Fruit fly (Drosophila melanogaster): ENCODE results near the gene Cnx99A.
"Not testable (repeated sequence)": the region's sequence is repeated elsewhere in the genome, so short reads cannot be mapped to it uniquely, and the experiment has no call there.

The Cnx99A gene

dm6 chr3R:29319481-29320289, at the start of gene Cnx99A (continued):
- TF ChIP-seq sr (GFP tag; IDR thresholded peaks at IDR 0.05): peak; percentile 75; the same call in 2 of the 3 replicates
- peak; percentile 36 for TF ChIP-seq maf-S (GFP tag; optimal IDR thresholded peaks at IDR 0.05)
- TF ChIP-seq D (optimal IDR thresholded peaks at IDR 0.05): not testable (repeated sequence)
- TF ChIP-seq D (GFP tag; optimal IDR thresholded peaks at IDR 0.05): peak; percentile 52
- TF ChIP-seq sug (tag; optimal IDR thresholded peaks at IDR 0.05): peak; percentile 74
- peak; percentile 73 for TF ChIP-seq HHEX (GFP tag; optimal IDR thresholded peaks at IDR 0.05)
- TF ChIP-seq CG30403 (GFP tag; optimal IDR thresholded peaks at IDR 0.05): peak; percentile 89
- TF ChIP-seq croc (GFP tag; conservative IDR thresholded peaks at IDR 0.05): peak; percentile 61
- TF ChIP-seq peb (GFP tag; IDR thresholded peaks at IDR 0.05): peak; percentile 52; the same call in 1 of the 2 replicates
- peak; percentile 14 for TF ChIP-seq en (GFP tag; optimal IDR thresholded peaks at IDR 0.05)
- peak; percentile 68 for TF ChIP-seq Fer2 (tag; optimal IDR thresholded peaks at IDR 0.05)
- peak; percentile 64 for TF ChIP-seq CG15514 (GFP tag; optimal IDR thresholded peaks at IDR 0.05)
- TF ChIP-seq B-H1 (GFP tag; IDR thresholded peaks at IDR 0.05): peak; percentile 76
- TF ChIP-seq sd (tag; optimal IDR thresholded peaks at IDR 0.05): peak; percentile 32
- peak; percentile 48 for TF ChIP-seq CG3065 (GFP tag; optimal IDR thresholded peaks at IDR 0.05)
- TF ChIP-seq CG6854 (GFP tag; optimal IDR thresholded peaks at IDR 0.05): peak; percentile 45
- TF ChIP-seq twi (tag; optimal IDR thresholded peaks at IDR 0.05): peak; percentile 51
- TF ChIP-seq CG2120 (GFP tag; optimal IDR thresholded peaks at IDR 0.05): peak; percentile 83
- TF ChIP-seq CG11247 (GFP tag; IDR thresholded peaks at IDR 0.05): peak; percentile 84
- peak; percentile 93 for TF ChIP-seq CG32532 (GFP tag; IDR thresholded peaks at IDR 0.05)
- TF ChIP-seq CG12659 (GFP tag; optimal IDR thresholded peaks at IDR 0.05): peak; percentile 64
- TF ChIP-seq CG10147 (GFP tag; optimal IDR thresholded peaks at IDR 0.05): peak; percentile 51
- TF ChIP-seq CG9797 (GFP tag; optimal IDR thresholded peaks at IDR 0.05): peak; percentile 77
- TF ChIP-seq cato (GFP tag; optimal IDR thresholded peaks at IDR 0.05; ENCODE audit: borderline replicate concordance): peak; percentile 55
- TF ChIP-seq CG5953 (GFP tag; IDR thresholded peaks at IDR 0.05): peak; percentile 66; the same call in 1 of the 2 replicates
- peak; percentile 88 for TF ChIP-seq CG11085 (GFP tag; IDR thresholded peaks at IDR 0.05)
- TF ChIP-seq gcm (GFP tag; optimal IDR thresholded peaks at IDR 0.05): peak; percentile 83
- peak; percentile 36 for TF ChIP-seq CG12299 (tag; optimal IDR thresholded peaks at IDR 0.05)
- TF ChIP-seq CG3847 (GFP tag; IDR thresholded peaks at IDR 0.05): peak; percentile 81
- TF ChIP-seq CG4617 (GFP tag; optimal IDR thresholded peaks at IDR 0.05; ENCODE audit: borderline replicate concordance): peak; percentile 18
- peak; percentile 66 for TF ChIP-seq bcd (GFP tag; optimal IDR thresholded peaks at IDR 0.05)
- peak; percentile 75 for TF ChIP-seq CG1233 (GFP tag; optimal IDR thresholded peaks at IDR 0.05)
- peak; percentile 77; the same call in 1 of the 2 replicates for TF ChIP-seq aop (GFP tag; IDR thresholded peaks at IDR 0.05)
- TF ChIP-seq Max (GFP tag; optimal IDR thresholded peaks at IDR 0.05): peak; percentile 64
- peak; percentile 89 for TF ChIP-seq ken (GFP tag; IDR thresholded peaks at IDR 0.05)
- peak; percentile 67 for TF ChIP-seq Nf-YA (GFP tag; IDR thresholded peaks at IDR 0.05)
- TF ChIP-seq crc (GFP tag; optimal IDR thresholded peaks at IDR 0.05): peak; percentile 13
- peak; percentile 80 for TF ChIP-seq Sox102F (GFP tag; optimal IDR thresholded peaks at IDR 0.05)
- TF ChIP-seq CG31441 (GFP tag; IDR thresholded peaks at IDR 0.05): peak; percentile 84
- peak; percentile 71 for TF ChIP-seq sens-2 (GFP tag; IDR thresholded peaks at IDR 0.05)
- TF ChIP-seq CG6254 (GFP tag; optimal IDR thresholded peaks at IDR 0.05): peak; percentile 25
- TF ChIP-seq odd (GFP tag; optimal IDR thresholded peaks at IDR 0.05): peak; percentile 45
- peak; percentile 78 for TF ChIP-seq dmrt99B (tag; optimal IDR thresholded peaks at IDR 0.05)
- TF ChIP-seq CG11696 (GFP tag; IDR thresholded peaks at IDR 0.05): peak; percentile 62
- peak; percentile 82 for TF ChIP-seq Hr3 (GFP tag; optimal IDR thresholded peaks at IDR 0.05)
- peak; percentile 54 for TF ChIP-seq scrt (GFP tag; optimal IDR thresholded peaks at IDR 0.05)
- TF ChIP-seq nom (GFP tag; optimal IDR thresholded peaks at IDR 0.05): peak; percentile 46
- peak; percentile 82 for TF ChIP-seq MBD-R2 (GFP tag; IDR thresholded peaks at IDR 0.05)
- TF ChIP-seq jing (GFP tag; optimal IDR thresholded peaks at IDR 0.05): peak; percentile 46
